Worm (Caenorhabditis elegans): ENCODE measurements around the gene lsd-1.
A peak's percentile ranks its signal among the peaks of the same experiment; 100 is the strongest.

Gene lsd-1

ce11 chrX:11967034-11967433, 18.4 kb downstream of the lsd-1 start:
- no peak for TF ChIP-seq crh-2 (tag; optimal IDR thresholded peaks at IDR 0.05)
- TF ChIP-seq nhr-23 (tag; optimal IDR thresholded peaks at IDR 0.05): no peak
- TF ChIP-seq ceh-16 (tag; optimal IDR thresholded peaks at IDR 0.05): no peak
- no peak for TF ChIP-seq mbf-1 (tag; optimal IDR thresholded peaks at IDR 0.05)
- no peak for TF ChIP-seq sma-9 (GFP tag; optimal IDR thresholded peaks at IDR 0.05)
- TF ChIP-seq sma-9 (tag; optimal IDR thresholded peaks at IDR 0.05): no peak
- no peak for TF ChIP-seq mab-5 (tag; optimal IDR thresholded peaks at IDR 0.05)

- no peak for TF ChIP-seq peb-1 (tag; optimal IDR thresholded peaks at IDR 0.05)
- TF ChIP-seq zag-1 (tag; optimal IDR thresholded peaks at IDR 0.05): no peak
- TF ChIP-seq nhr-77 (tag; optimal IDR thresholded peaks at IDR 0.05): no peak
- TF ChIP-seq nhr-25 (tag; optimal IDR thresholded peaks at IDR 0.05): no peak
- no peak for TF ChIP-seq alr-1 (tag; optimal IDR thresholded peaks at IDR 0.05)
- no peak for TF ChIP-seq mbf-1 (tag; optimal IDR thresholded peaks at IDR 0.05)
- no peak for TF ChIP-seq nhr-129 (tag; optimal IDR thresholded peaks at IDR 0.05)
- TF ChIP-seq lin-13 (GFP tag; optimal IDR thresholded peaks at IDR 0.05): no peak
- TF ChIP-seq ztf-1 (GFP tag; conservative IDR thresholded peaks at IDR 0.05): no peak
- TF ChIP-seq sma-9 (GFP tag; optimal IDR thresholded peaks at IDR 0.05): peak; percentile 25
- no peak for TF ChIP-seq sma-9 (tag; optimal IDR thresholded peaks at IDR 0.05)
- peak; percentile 86 for TF ChIP-seq fos-1 (tag; optimal IDR thresholded peaks at IDR 0.05)
- TF ChIP-seq sma-3 (GFP tag; optimal IDR thresholded peaks at IDR 0.05): peak; percentile 21
- peak; percentile 59 for TF ChIP-seq crh-2 (tag; optimal IDR thresholded peaks at IDR 0.05)
- TF ChIP-seq mdl-1 (tag; optimal IDR thresholded peaks at IDR 0.05): peak in 1 of 2 experiments; percentile 13
- no peak for TF ChIP-seq sem-4 (tag; optimal IDR thresholded peaks at IDR 0.05)
- no peak for TF ChIP-seq ZK546.5 (tag; optimal IDR thresholded peaks at IDR 0.05)
- no peak for TF ChIP-seq unc-62 (GFP tag; optimal IDR thresholded peaks at IDR 0.05)
Measured at ce11 chrX:11968024-11968598, 19.5 kb downstream of the lsd-1 start.

- TF ChIP-seq sem-4 (tag; optimal IDR thresholded peaks at IDR 0.05) (no peak), alr-1 (tag; optimal IDR thresholded peaks at IDR 0.05) (no peak), mdl-1 (tag; optimal IDR thresholded peaks at IDR 0.05) (no peak), crh-2 (tag; optimal IDR thresholded peaks at IDR 0.05) (no peak), lsy-2 (tag; optimal IDR thresholded peaks at IDR 0.05) (peak in 1 of 2 experiments; percentile 4), fos-1 (tag; optimal IDR thresholded peaks at IDR 0.05) (no peak), C34F6.9 (tag; optimal IDR thresholded peaks at IDR 0.05) (peak; percentile 52), nhr-12 (tag; optimal IDR thresholded peaks at IDR 0.05) (no peak), F13H6.1 (tag; optimal IDR thresholded peaks at IDR 0.05) (no peak), ZK546.5 (tag; optimal IDR thresholded peaks at IDR 0.05) (no peak), skn-1 (tag; optimal IDR thresholded peaks at IDR 0.05) (no peak), sma-9 (GFP tag; optimal IDR thresholded peaks at IDR 0.05) (peak; percentile 30), sma-9 (tag; optimal IDR thresholded peaks at IDR 0.05) (no peak)
Measured at ce11 chrX:11969085-11969484, 20.4 kb downstream of the lsd-1 start.

ce11 chrX:11969554-11969953, 20.9 kb downstream of the lsd-1 start:
- no peak for TF ChIP-seq R02D3.7 (tag; optimal IDR thresholded peaks at IDR 0.05)
- no peak for TF ChIP-seq sma-9 (GFP tag; optimal IDR thresholded peaks at IDR 0.05)
- no peak for TF ChIP-seq sma-9 (tag; optimal IDR thresholded peaks at IDR 0.05)
- TF ChIP-seq lin-39 (tag; optimal IDR thresholded peaks at IDR 0.05): no peak
- TF ChIP-seq aly-2 (tag; optimal IDR thresholded peaks at IDR 0.05): no peak
- no peak for TF ChIP-seq unc-62 (GFP tag; optimal IDR thresholded peaks at IDR 0.05)
- TF ChIP-seq ama-1 (optimal IDR thresholded peaks at IDR 0.05): no peak

ce11 chrX:11971323-11971722, 22.7 kb downstream of the lsd-1 start:
- TF ChIP-seq nhr-10 (tag; optimal IDR thresholded peaks at IDR 0.05) (no peak), lin-13 (GFP tag; optimal IDR thresholded peaks at IDR 0.05) (no peak), ztf-11 (tag; optimal IDR thresholded peaks at IDR 0.05) (no peak)

ce11 chrX:11974629-11975085, 26.0 kb downstream of the lsd-1 start, which contains the start of gene set-6:
Gene set-6 (minus strand): TSS chrX:11974679.
- TF ChIP-seq ceh-16 (tag; optimal IDR thresholded peaks at IDR 0.05): no peak
- no peak for TF ChIP-seq zag-1 (tag; optimal IDR thresholded peaks at IDR 0.05)
- TF ChIP-seq peb-1 (tag; optimal IDR thresholded peaks at IDR 0.05): no peak
- TF ChIP-seq sma-9 (GFP tag; optimal IDR thresholded peaks at IDR 0.05): peak; percentile 47
- TF ChIP-seq sma-9 (tag; optimal IDR thresholded peaks at IDR 0.05): no peak
- peak; percentile 71 for TF ChIP-seq unc-55 (GFP tag; optimal IDR thresholded peaks at IDR 0.05)
- TF ChIP-seq crh-2 (tag; optimal IDR thresholded peaks at IDR 0.05): peak; percentile 10
- TF ChIP-seq lin-13 (GFP tag; optimal IDR thresholded peaks at IDR 0.05): peak; percentile 12
- peak; percentile 18 for TF ChIP-seq F13H6.1 (tag; optimal IDR thresholded peaks at IDR 0.05)
- TF ChIP-seq lsy-2 (tag; optimal IDR thresholded peaks at IDR 0.05): peak in 1 of 2 experiments; percentile 19
- peak; percentile 62 for TF ChIP-seq C34F6.9 (tag; optimal IDR thresholded peaks at IDR 0.05)
- TF ChIP-seq nhr-129 (tag; optimal IDR thresholded peaks at IDR 0.05): peak; percentile 9
- no peak for TF ChIP-seq nhr-25 (tag; optimal IDR thresholded peaks at IDR 0.05)
- TF ChIP-seq ceh-82 (tag; optimal IDR thresholded peaks at IDR 0.05): no peak

All from whole organism, L2 larva.